Worm (Caenorhabditis elegans): ENCODE data around the gene pbo-5.

pbo-5 gene

DNA sequence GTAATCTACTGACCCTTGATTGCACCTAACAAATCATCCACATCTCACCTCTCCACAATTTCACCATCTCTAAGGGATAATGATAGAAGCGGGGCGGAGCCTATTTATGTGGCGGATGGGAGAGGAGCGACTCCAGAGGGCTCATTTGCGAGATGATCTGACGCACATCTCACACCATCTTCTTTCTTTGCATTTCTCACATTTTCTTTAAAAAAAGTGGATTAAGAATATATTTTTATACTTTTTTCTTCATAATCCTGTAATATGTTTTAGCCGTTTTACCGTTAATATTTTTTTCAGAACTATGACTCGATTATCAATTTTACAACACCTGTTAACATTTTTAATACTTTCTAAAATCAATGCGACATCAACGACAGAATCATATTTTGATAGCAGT lies at the start of gene pbo-5:
TSS of gene pbo-5 (plus strand) at position 301 of the 400 bp plus-strand sequence.
- no peak for TF ChIP-seq bed-3 (GFP tag; optimal IDR thresholded peaks at IDR 0.05)
- TF ChIP-seq lin-32 (GFP tag; optimal IDR thresholded peaks at IDR 0.05): no peak
- no peak for TF ChIP-seq zip-8 (tag; optimal IDR thresholded peaks at IDR 0.05)
- no peak for TF ChIP-seq ceh-39 (tag; optimal IDR thresholded peaks at IDR 0.05)
- TF ChIP-seq unc-62 (GFP tag; optimal IDR thresholded peaks at IDR 0.05): no peak
- no peak for TF ChIP-seq nhr-28 (tag; optimal IDR thresholded peaks at IDR 0.05)
- no peak for TF ChIP-seq lin-13 (tag; optimal IDR thresholded peaks at IDR 0.05)
- no peak for TF ChIP-seq ces-1 (GFP tag; optimal IDR thresholded peaks at IDR 0.05)
- TF ChIP-seq ham-2 (GFP tag; optimal IDR thresholded peaks at IDR 0.05): no peak
- TF ChIP-seq hlh-1 (tag; optimal IDR thresholded peaks at IDR 0.05): no peak
- no peak for TF ChIP-seq tbx-8 (GFP tag; optimal IDR thresholded peaks at IDR 0.05)
- no peak for TF ChIP-seq nhr-76 (tag; optimal IDR thresholded peaks at IDR 0.05)
- no peak for TF ChIP-seq unc-39 (tag; optimal IDR thresholded peaks at IDR 0.05)
- no peak for TF ChIP-seq flh-1 (GFP tag; optimal IDR thresholded peaks at IDR 0.05)
- no peak for TF ChIP-seq sem-2 (GFP tag; optimal IDR thresholded peaks at IDR 0.05)
- TF ChIP-seq M03D4.4 (tag; optimal IDR thresholded peaks at IDR 0.05): no peak
- no peak for TF ChIP-seq nhr-237 (tag; optimal IDR thresholded peaks at IDR 0.05)
- no peak for TF ChIP-seq ceh-83 (GFP tag; optimal IDR thresholded peaks at IDR 0.05)
- no peak for TF ChIP-seq nhr-12 (tag; optimal IDR thresholded peaks at IDR 0.05)

DNA sequence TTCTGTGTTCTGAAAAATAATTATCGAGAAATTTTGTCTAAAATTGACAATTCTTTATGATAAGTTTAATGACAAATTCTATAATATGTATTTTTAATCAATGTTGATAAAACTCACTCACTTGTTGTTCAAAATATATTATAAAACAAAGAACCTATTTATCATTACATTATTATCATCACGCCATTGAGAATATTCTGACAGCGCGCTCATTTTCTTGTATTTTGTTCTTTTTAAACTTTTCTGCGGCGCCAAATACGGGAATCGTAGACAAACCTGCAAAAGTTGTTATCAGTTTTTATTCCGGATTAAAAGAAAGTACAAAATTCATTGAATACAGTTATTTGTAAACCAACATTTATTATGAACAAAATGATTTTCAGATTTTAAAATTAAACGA lies 48.9 kb upstream of the pbo-5 start:
- TF ChIP-seq tbx-8 (GFP tag; optimal IDR thresholded peaks at IDR 0.05) (no peak), cnd-1 (tag; optimal IDR thresholded peaks at IDR 0.05) (no peak), lsy-2 (tag; optimal IDR thresholded peaks at IDR 0.05) (no peak)

ce11 chrV:20868329-20868728 lies 47.0 kb upstream of the pbo-5 start, which contains the start of gene F31D4.8:
F31D4.8 (minus strand) TSS chrV:20868429.
- TF ChIP-seq unc-39 (tag; optimal IDR thresholded peaks at IDR 0.05): no peak
- no peak for TF ChIP-seq tbx-8 (GFP tag; optimal IDR thresholded peaks at IDR 0.05)
- TF ChIP-seq ham-2 (GFP tag; optimal IDR thresholded peaks at IDR 0.05): no peak
- TF ChIP-seq cnd-1 (tag; optimal IDR thresholded peaks at IDR 0.05): no peak
- no peak for TF ChIP-seq snpc-4 (tag; optimal IDR thresholded peaks at IDR 0.05)
- no peak for TF ChIP-seq mab-5 (tag; optimal IDR thresholded peaks at IDR 0.05)
- no peak for TF ChIP-seq ztf-11 (tag; optimal IDR thresholded peaks at IDR 0.05)
- TF ChIP-seq blmp-1 (tag; optimal IDR thresholded peaks at IDR 0.05): no peak
- TF ChIP-seq mls-2 (tag; optimal IDR thresholded peaks at IDR 0.05): no peak
- TF ChIP-seq elt-1 (tag; optimal IDR thresholded peaks at IDR 0.05; ENCODE audit: borderline replicate concordance, insufficient read depth): no peak
- TF ChIP-seq hlh-1 (tag; optimal IDR thresholded peaks at IDR 0.05): no peak
- no peak for TF ChIP-seq unc-62 (GFP tag; optimal IDR thresholded peaks at IDR 0.05)
- TF ChIP-seq bed-3 (GFP tag; optimal IDR thresholded peaks at IDR 0.05): no peak
- TF ChIP-seq ceh-39 (tag; optimal IDR thresholded peaks at IDR 0.05): no peak
- no peak for TF ChIP-seq nhr-237 (tag; optimal IDR thresholded peaks at IDR 0.05)

ce11 chrV:20870633-20871032 lies 44.7 kb upstream of the pbo-5 start:
- no peak for TF ChIP-seq M03D4.4 (tag; optimal IDR thresholded peaks at IDR 0.05)
- no peak for TF ChIP-seq unc-39 (tag; optimal IDR thresholded peaks at IDR 0.05)
- TF ChIP-seq snpc-4 (tag; optimal IDR thresholded peaks at IDR 0.05): no peak
- TF ChIP-seq lin-13 (tag; optimal IDR thresholded peaks at IDR 0.05): no peak

DNA sequence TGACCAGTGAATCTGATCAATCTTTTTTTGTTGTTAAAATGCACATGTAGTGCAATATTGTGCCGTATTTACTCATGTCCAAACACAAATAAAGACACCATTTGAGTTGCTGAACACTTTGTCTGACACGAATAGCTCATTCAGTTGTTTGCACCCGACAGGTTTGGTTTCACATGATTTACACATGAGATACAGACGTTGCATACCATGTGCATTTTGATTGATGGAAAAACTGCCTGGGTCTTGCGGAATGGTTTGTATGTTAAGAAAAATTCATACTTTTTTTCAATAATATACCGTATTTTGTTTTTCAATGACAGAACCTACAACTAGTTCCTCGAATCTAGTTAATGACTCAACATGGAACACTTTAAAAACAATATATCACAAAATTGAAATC lies 44.1 kb upstream of the pbo-5 start:
- TF ChIP-seq cnd-1 (tag; optimal IDR thresholded peaks at IDR 0.05) (no peak), lin-13 (tag; optimal IDR thresholded peaks at IDR 0.05) (no peak), nhr-12 (tag; optimal IDR thresholded peaks at IDR 0.05) (no peak), ham-2 (GFP tag; optimal IDR thresholded peaks at IDR 0.05) (no peak)

- TF ChIP-seq ces-1 (GFP tag; optimal IDR thresholded peaks at IDR 0.05) (peak; percentile 95), unc-39 (tag; optimal IDR thresholded peaks at IDR 0.05) (no peak)
These were observed 42.1 kb upstream of the pbo-5 start for ce11 chrV:20873144-20873543.

- TF ChIP-seq mls-2 (tag; optimal IDR thresholded peaks at IDR 0.05): no peak
- no peak for TF ChIP-seq flh-1 (GFP tag; optimal IDR thresholded peaks at IDR 0.05)
- no peak for TF ChIP-seq pha-4 (tag; optimal IDR thresholded peaks at IDR 0.05)
- TF ChIP-seq lin-13 (tag; optimal IDR thresholded peaks at IDR 0.05): no peak
- no peak for TF ChIP-seq hlh-1 (tag; optimal IDR thresholded peaks at IDR 0.05)
- TF ChIP-seq zip-8 (tag; optimal IDR thresholded peaks at IDR 0.05): no peak
- no peak for TF ChIP-seq nhr-76 (tag; optimal IDR thresholded peaks at IDR 0.05)
- TF ChIP-seq sem-2 (GFP tag; optimal IDR thresholded peaks at IDR 0.05): no peak
- no peak for TF ChIP-seq nhr-237 (tag; optimal IDR thresholded peaks at IDR 0.05)
- no peak for TF ChIP-seq blmp-1 (tag; optimal IDR thresholded peaks at IDR 0.05)
- no peak for TF ChIP-seq ceh-43 (GFP tag; optimal IDR thresholded peaks at IDR 0.05)
- TF ChIP-seq lsy-2 (tag; optimal IDR thresholded peaks at IDR 0.05): no peak
- no peak for TF ChIP-seq unc-62 (GFP tag; optimal IDR thresholded peaks at IDR 0.05)
- TF ChIP-seq tbx-8 (GFP tag; optimal IDR thresholded peaks at IDR 0.05): no peak
- TF ChIP-seq sptf-1 (tag; optimal IDR thresholded peaks at IDR 0.05): no peak
These were observed 40.0 kb upstream of the pbo-5 start for ce11 chrV:20875324-20875723.

Measured in whole organism, mixed stage, embryonic.